Worm (Caenorhabditis elegans) whole organism, L4 larva: ENCODE data around the gene ocam-1.
A peak's percentile ranks its signal among the peaks of the same experiment; 100 is the strongest.

Experiments
- F49E8.2 ChIP-seq: sonication (generic microtip); optimal IDR thresholded peaks from 2 replicates; lab custom pipeline; 2016; ENCODE audit warnings: missing compliant biosample characterization, mild to moderate bottlenecking, missing genetic modification characterization, borderline replicate concordance
- T20F7.1 ChIP-seq: fragments of 200-800 bp; sonication (Bioruptor generic); optimal IDR thresholded peaks from 2 replicates; lab custom pipeline; 2018; ENCODE audit warnings: mild to moderate bottlenecking, missing genetic modification characterization, missing compliant biosample characterization
- ceh-32 ChIP-seq: sonication (generic microtip); optimal IDR thresholded peaks from 2 replicates; lab custom pipeline; 2016; ENCODE audit warnings: mild to moderate bottlenecking, missing genetic modification characterization, missing compliant biosample characterization; ENCODE audit not compliant: poor library complexity
- dmd-9 ChIP-seq: fragments of 200-800 bp; sonication (Bioruptor generic); IDR thresholded peaks from 2 replicates; pipeline ENCODE4 v1.3.6; 2022; ENCODE audit warnings: missing genetic modification reagents, missing genetic modification characterization, missing compliant biosample characterization
- dve-1 ChIP-seq: sonication (generic microtip); optimal IDR thresholded peaks from 2 replicates; lab custom pipeline; 2017; ENCODE audit warnings: antibody characterized with exemption, mild to moderate bottlenecking, missing genetic modification characterization, missing compliant biosample characterization; ENCODE audit not compliant: insufficient read depth
- lsy-2 ChIP-seq, 2 experiments: fragments of 150-350 bp in 1 of 2; sonication (generic microtip) in 1 of 2; optimal IDR thresholded peaks; 2 replicates each; lab custom pipeline; 2014 to 2017; ENCODE audit warnings: missing biosample characterization in 2 of 2, missing genetic modification characterization in 2 of 2
- mdl-1 ChIP-seq, 2 experiments: fragments of 150-350 bp in 1 of 2; sonication (generic microtip) in 1 of 2; optimal IDR thresholded peaks; 2 replicates each; lab custom pipeline; 2014 to 2017; ENCODE audit warnings: missing biosample characterization in 2 of 2, missing genetic modification characterization in 2 of 2
- nhr-48 ChIP-seq: sonication (generic microtip); optimal IDR thresholded peaks from 2 replicates; lab custom pipeline; 2016; ENCODE audit warnings: mild to moderate bottlenecking, missing genetic modification characterization, missing compliant biosample characterization
- unc-62 ChIP-seq, 3 experiments: fragments of 150-350 bp in 1 of 3; sonication (generic microtip); optimal IDR thresholded peaks in 2 of 3; peaks in 1 of 3; 1 replicate in 1 of 3; 2 replicates in 2 of 3; lab custom pipeline; 2014 to 2017; ENCODE audit warnings: missing biosample characterization in 3 of 3, missing genetic modification characterization in 3 of 3, missing genetic modification reagents in 3 of 3, missing genotype in 1 of 3

DNA sequence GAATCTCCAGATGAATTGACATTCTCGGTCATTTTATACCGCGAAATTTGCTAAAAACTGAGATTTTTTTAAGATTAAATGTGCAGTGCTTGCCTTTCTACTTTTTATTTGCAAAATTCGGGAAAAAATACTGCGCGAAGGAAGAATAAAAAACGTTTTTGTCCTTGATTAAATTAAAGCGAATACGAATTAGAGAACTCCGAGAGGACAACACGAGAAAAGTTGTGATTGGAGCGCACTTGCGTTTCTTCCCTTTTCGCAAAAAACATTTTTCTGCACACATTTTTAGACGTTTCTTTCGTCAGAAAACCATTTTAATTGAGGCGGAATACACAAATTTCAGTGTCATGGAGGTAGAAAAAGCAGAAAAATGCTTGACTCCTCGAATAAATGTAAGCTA, 17.9 kb upstream of the ocam-1 start, which contains the start of the genes trm-1 and ints-2:
- TF ChIP-seq dmd-9 (GFP tag; lab: Robert Waterston, UW) (no peak), ceh-32 (tag; lab: Kevin White, UChicago) (no peak), lsy-2 (tag; optimal IDR thresholded peaks at IDR 0.05; lab: Kevin White, UChicago) (peak in 1 of 2 experiments; percentile 77), unc-62 (GFP tag; optimal IDR thresholded peaks at IDR 0.05 in 1 of 2; lab: Kevin White, UChicago) (no peak), unc-62 (tag; optimal IDR thresholded peaks at IDR 0.05; lab: Kevin White, UChicago) (no peak), F49E8.2 (tag; lab: Kevin White, UChicago) (no peak), mdl-1 (tag; optimal IDR thresholded peaks at IDR 0.05; lab: Kevin White, UChicago) (no peak), T20F7.1 (peak; percentile 63), nhr-48 (no peak), dve-1 (peak; percentile 47)
